Worm (Caenorhabditis elegans) whole organism, young adult: ENCODE results near the gene acly-2.
A peak's percentile ranks its signal among the peaks of the same experiment; 100 is the strongest.

Source experiments
- B0035.1 ChIP-seq: sonication (generic microtip); optimal IDR thresholded peaks from 2 replicates; lab custom pipeline; 2016; ENCODE audit warnings: missing genetic modification characterization, mild to moderate bottlenecking, missing compliant biosample characterization, missing genotype, missing genetic modification reagents
- F10E7.11 ChIP-seq: sonication (generic microtip); optimal IDR thresholded peaks from 2 replicates; lab custom pipeline; 2017; ENCODE audit warnings: mild to moderate bottlenecking, missing genetic modification characterization, moderate library complexity, missing compliant biosample characterization
- F23B12.7 ChIP-seq: sonication (generic microtip); optimal IDR thresholded peaks from 2 replicates; lab custom pipeline; 2017; ENCODE audit warnings: missing genetic modification characterization, mild to moderate bottlenecking, missing compliant biosample characterization, antibody characterized with exemption, moderate library complexity; ENCODE audit not compliant: insufficient read depth
- F33H1.4 ChIP-seq: fragments of 200-800 bp; sonication (Bioruptor generic); IDR thresholded peaks from 2 replicates; pipeline ENCODE4 v1.3.6; 2022; ENCODE audit warnings: missing genetic modification reagents, missing genetic modification characterization, missing compliant biosample characterization
- F37B4.10 ChIP-seq: fragments of 200-800 bp; sonication (Bioruptor generic); IDR thresholded peaks from 2 replicates; pipeline ENCODE4 v1.3.6; 2022; ENCODE audit warnings: missing genetic modification characterization, missing compliant biosample characterization
- F39B2.1 ChIP-seq: fragments of 200-800 bp; sonication (Bioruptor generic); IDR thresholded peaks from 2 replicates; pipeline ENCODE4 v1.3.6; 2022; ENCODE audit warnings: missing genetic modification reagents, missing genetic modification characterization, missing compliant biosample characterization
- F55B11.4 ChIP-seq: sonication (generic microtip); optimal IDR thresholded peaks from 2 replicates; lab custom pipeline; 2016; ENCODE audit warnings: missing compliant biosample characterization, missing genetic modification characterization, borderline replicate concordance; ENCODE audit not compliant: insufficient read depth
- K11D2.4 ChIP-seq: fragments of 200-800 bp; sonication (Bioruptor generic); IDR thresholded peaks from 2 replicates; pipeline ENCODE4 v1.3.6; 2022; ENCODE audit warnings: missing genetic modification reagents, missing genetic modification characterization, missing compliant biosample characterization
- T07F8.4 ChIP-seq: sonication (generic microtip); optimal IDR thresholded peaks from 2 replicates; lab custom pipeline; 2016; ENCODE audit warnings: mild to moderate bottlenecking, missing genetic modification characterization, moderate library complexity, missing compliant biosample characterization
- Y53F4B.3 ChIP-seq: fragments of 200-800 bp; sonication (Bioruptor generic); IDR thresholded peaks from 2 replicates; pipeline ENCODE4 v1.3.6; 2022; ENCODE audit warnings: missing genetic modification reagents, missing genetic modification characterization, missing compliant biosample characterization
- Y53G8AR.9 ChIP-seq: fragments of 200-800 bp; sonication (Bioruptor generic); conservative IDR thresholded peaks from 2 replicates; pipeline ENCODE4 v1.3.6; 2022; ENCODE audit warnings: missing genetic modification reagents, missing genetic modification characterization, missing compliant biosample characterization
- Y56A3A.18 ChIP-seq: fragments of 200-800 bp; sonication (Bioruptor generic); IDR thresholded peaks from 2 replicates; pipeline ENCODE4 v1.3.6; 2022; ENCODE audit warnings: missing genetic modification reagents, missing genetic modification characterization, missing compliant biosample characterization
- Y79H2A.3 ChIP-seq: fragments of 200-800 bp; sonication (Bioruptor generic); conservative IDR thresholded peaks from 2 replicates; pipeline ENCODE4 v1.3.6; 2022; ENCODE audit warnings: missing genetic modification reagents, missing genetic modification characterization, missing compliant biosample characterization
- ZK185.1 ChIP-seq: sonication (generic microtip); optimal IDR thresholded peaks from 2 replicates; lab custom pipeline; 2016; ENCODE audit warnings: mild to moderate bottlenecking, missing genetic modification characterization, missing compliant biosample characterization; ENCODE audit not compliant: poor library complexity, severe bottlenecking
- ama-1 ChIP-seq, 3 experiments: fragments of 150-350 bp in 1 of 3; sonication (generic microtip) in 2 of 3; optimal IDR thresholded peaks; 2 replicates each; lab custom pipeline; 2014 to 2018; ENCODE audit warnings: missing biosample characterization in 2 of 3, missing genetic modification characterization in 2 of 3, missing genetic modification reagents in 2 of 3
- aptf-2 ChIP-seq: fragments of 200-800 bp; sonication (Bioruptor generic); conservative IDR thresholded peaks from 2 replicates; pipeline ENCODE4 v1.3.6; 2022; ENCODE audit warnings: missing genetic modification reagents, missing genetic modification characterization, missing compliant biosample characterization
- aptf-3 ChIP-seq: fragments of 200-800 bp; sonication (Bioruptor generic); IDR thresholded peaks from 2 replicates; pipeline ENCODE4 v1.3.6; 2022; ENCODE audit warnings: missing genetic modification characterization, missing compliant biosample characterization
- athp-1 ChIP-seq: sonication (generic microtip); optimal IDR thresholded peaks from 2 replicates; lab custom pipeline; 2017; ENCODE audit warnings: mild to moderate bottlenecking, missing genetic modification characterization, missing compliant biosample characterization
- attf-3 ChIP-seq: fragments of 200-800 bp; sonication (Bioruptor generic); conservative IDR thresholded peaks from 2 replicates; pipeline ENCODE4 v1.3.6; 2022; ENCODE audit warnings: missing genetic modification reagents, missing genetic modification characterization, missing compliant biosample characterization
- attf-5 ChIP-seq: fragments of 200-800 bp; sonication (Bioruptor generic); optimal IDR thresholded peaks from 2 replicates; lab custom pipeline; 2018; ENCODE audit warnings: mild to moderate bottlenecking, missing genetic modification characterization, missing compliant biosample characterization
- bed-2 ChIP-seq: fragments of 200-800 bp; sonication (Bioruptor generic); IDR thresholded peaks from 2 replicates; pipeline ENCODE4 v1.3.6; 2022; ENCODE audit warnings: missing genetic modification reagents, missing genetic modification characterization, missing compliant biosample characterization
- cebp-1 ChIP-seq, 2 experiments: fragments of 200-800 bp in 1 of 2; sonication (Bioruptor generic) in 1 of 2; sonication (generic microtip) in 1 of 2; IDR thresholded peaks in 1 of 2; optimal IDR thresholded peaks in 1 of 2; 2 replicates each; pipeline versions ENCODE4 v1.3.6 to Lab custom; 2017 to 2022; ENCODE audit warnings: missing compliant biosample characterization in 2 of 2, missing genetic modification characterization in 2 of 2, mild to moderate bottlenecking in 1 of 2, missing genetic modification reagents in 1 of 2, moderate library complexity in 1 of 2
- cebp-2 ChIP-seq: fragments of 200-800 bp; sonication (Bioruptor generic); IDR thresholded peaks from 2 replicates; pipeline ENCODE4 v1.3.6; 2022; ENCODE audit warnings: missing genetic modification characterization, missing compliant biosample characterization
- ceh-100 ChIP-seq: fragments of 200-800 bp; sonication (Bioruptor generic); IDR thresholded peaks from 2 replicates; pipeline ENCODE4 v1.3.6; 2022; ENCODE audit warnings: missing genetic modification reagents, missing genetic modification characterization, missing compliant biosample characterization
- chd-7 ChIP-seq: sonication (generic microtip); optimal IDR thresholded peaks from 2 replicates; lab custom pipeline; 2016; ENCODE audit warnings: mild to moderate bottlenecking, missing genetic modification characterization, moderate library complexity, missing compliant biosample characterization
- dpff-1 ChIP-seq: sonication (generic microtip); optimal IDR thresholded peaks from 2 replicates; lab custom pipeline; 2017; ENCODE audit warnings: mild to moderate bottlenecking, missing genetic modification characterization, missing compliant biosample characterization
- egl-44 ChIP-seq: fragments of 200-800 bp; sonication (Bioruptor generic); IDR thresholded peaks from 2 replicates; pipeline ENCODE4 v1.3.6; 2022; ENCODE audit warnings: missing genetic modification reagents, missing genetic modification characterization, missing compliant biosample characterization
- ets-4 ChIP-seq: fragments of 200-800 bp; sonication (Bioruptor generic); optimal IDR thresholded peaks from 2 replicates; lab custom pipeline; 2018; ENCODE audit warnings: mild to moderate bottlenecking, missing genetic modification characterization, missing compliant biosample characterization
- hlh-26 ChIP-seq: fragments of 200-800 bp; sonication (Bioruptor generic); conservative IDR thresholded peaks from 2 replicates; pipeline ENCODE4 v1.3.6; 2022; ENCODE audit warnings: missing genetic modification reagents, missing genetic modification characterization, missing compliant biosample characterization
- hrde-1 ChIP-seq: sonication (generic microtip); optimal IDR thresholded peaks from 2 replicates; lab custom pipeline; 2016; ENCODE audit warnings: missing genetic modification characterization, mild to moderate bottlenecking, missing compliant biosample characterization, moderate library complexity, missing genotype, missing genetic modification reagents, borderline replicate concordance
- lag-1 ChIP-seq: fragments of 200-800 bp; sonication (Bioruptor generic); IDR thresholded peaks from 2 replicates; pipeline ENCODE4 v1.3.6; 2022; ENCODE audit warnings: missing genetic modification reagents, missing genetic modification characterization, missing compliant biosample characterization
- madf-8 ChIP-seq: fragments of 200-800 bp; sonication (Bioruptor generic); conservative IDR thresholded peaks from 2 replicates; pipeline ENCODE4 v1.3.6; 2022; ENCODE audit warnings: missing genetic modification reagents, missing genetic modification characterization, missing compliant biosample characterization
- mel-28 ChIP-seq: sonication (generic microtip); optimal IDR thresholded peaks from 2 replicates; lab custom pipeline; 2016; ENCODE audit warnings: borderline replicate concordance, mild to moderate bottlenecking, missing genetic modification characterization, missing compliant biosample characterization
- nfya-1 ChIP-seq: sonication (generic microtip); optimal IDR thresholded peaks from 2 replicates; lab custom pipeline; 2017; ENCODE audit warnings: antibody characterized with exemption, missing compliant biosample characterization, missing genetic modification characterization, borderline replicate concordance; ENCODE audit not compliant: insufficient read depth
- nhr-27 ChIP-seq: fragments of 200-800 bp; sonication (Bioruptor generic); optimal IDR thresholded peaks from 2 replicates; lab custom pipeline; 2018; ENCODE audit warnings: mild to moderate bottlenecking, missing genetic modification characterization, moderate library complexity, missing compliant biosample characterization
- pbrm-1 ChIP-seq: fragments of 200-800 bp; sonication (Bioruptor generic); IDR thresholded peaks from 2 replicates; pipeline ENCODE4 v1.3.6; 2022; ENCODE audit warnings: missing genetic modification reagents, missing genetic modification characterization, missing compliant biosample characterization
- snpc-1.1 ChIP-seq: sonication (generic microtip); optimal IDR thresholded peaks from 2 replicates; lab custom pipeline; 2017; ENCODE audit warnings: missing genetic modification characterization, mild to moderate bottlenecking, missing compliant biosample characterization, antibody characterized with exemption, moderate library complexity, missing genotype, missing genetic modification reagents; ENCODE audit not compliant: insufficient read depth
- snpc-1.3 ChIP-seq: sonication (generic microtip); optimal IDR thresholded peaks from 2 replicates; lab custom pipeline; 2017; ENCODE audit warnings: missing genetic modification characterization, mild to moderate bottlenecking, missing compliant biosample characterization, antibody characterized with exemption, moderate library complexity, missing genotype, missing genetic modification reagents; ENCODE audit not compliant: insufficient read depth
- snpc-4 ChIP-seq, 5 experiments: fragments of 150-350 bp in 1 of 5; sonication (generic microtip) in 4 of 5; optimal IDR thresholded peaks; 2 replicates each; lab custom pipeline; 2014 to 2018; ENCODE audit warnings: missing genetic modification characterization in 5 of 5, missing biosample characterization in 3 of 5, antibody characterized with exemption in 2 of 5, mild to moderate bottlenecking in 2 of 5, missing compliant biosample characterization in 2 of 5, missing genotype in 2 of 5, moderate library complexity in 2 of 5, missing genetic modification reagents in 1 of 5
- somi-1 ChIP-seq: fragments of 200-800 bp; sonication (Bioruptor generic); optimal IDR thresholded peaks from 2 replicates; lab custom pipeline; 2018; ENCODE audit warnings: mild to moderate bottlenecking, missing genetic modification characterization, missing compliant biosample characterization
- tbp1 ChIP-seq: fragments of 200-800 bp; sonication (Bioruptor generic); optimal IDR thresholded peaks from 2 replicates; lab custom pipeline; 2018; ENCODE audit warnings: mild to moderate bottlenecking, missing genetic modification characterization, missing compliant biosample characterization
- unc-130 ChIP-seq: sonication (generic microtip); optimal IDR thresholded peaks from 2 replicates; lab custom pipeline; 2016; ENCODE audit warnings: missing genetic modification reagents, missing genetic modification characterization, missing compliant biosample characterization
- unc-62 ChIP-seq: fragments of 150-350 bp; optimal IDR thresholded peaks from 2 replicates; lab custom pipeline; 2014; ENCODE audit warnings: missing biosample characterization, missing genetic modification reagents, missing genetic modification characterization
- xnd-1 ChIP-seq: sonication (generic microtip); optimal IDR thresholded peaks from 2 replicates; lab custom pipeline; 2016; ENCODE audit warnings: missing genotype, missing genetic modification reagents, missing genetic modification characterization, missing compliant biosample characterization
- ztf-18 ChIP-seq: sonication (generic microtip); optimal IDR thresholded peaks from 2 replicates; lab custom pipeline; 2016; ENCODE audit warnings: missing genotype, mild to moderate bottlenecking, missing genetic modification characterization, missing compliant biosample characterization
- ztf-3 ChIP-seq: fragments of 200-800 bp; sonication (Bioruptor generic); optimal IDR thresholded peaks from 2 replicates; lab custom pipeline; 2018; ENCODE audit warnings: mild to moderate bottlenecking, missing genetic modification characterization, missing compliant biosample characterization

acly-2 gene

DNA sequence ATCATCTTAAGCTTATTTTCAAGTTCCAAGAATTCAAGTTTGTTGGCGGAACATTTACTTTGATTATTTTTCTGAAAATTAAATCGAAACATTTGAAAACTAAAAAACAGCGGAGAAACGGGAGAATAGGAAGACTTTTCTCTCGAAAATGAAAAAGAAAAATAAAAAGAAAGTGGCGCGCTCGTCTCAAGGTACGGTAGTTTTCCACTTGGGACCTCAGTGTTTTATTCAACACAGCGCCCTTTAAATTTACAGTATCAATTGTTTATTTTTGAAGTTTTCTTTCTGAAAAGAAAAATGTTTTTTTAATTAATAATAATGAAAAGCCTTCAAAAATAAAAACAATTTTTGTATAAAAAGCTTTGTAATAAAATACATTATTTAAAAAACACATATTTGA, 15.2 kb downstream of the acly-2 start (continued):
- TF ChIP-seq F23B12.7 = no peak
- no peak for TF ChIP-seq F39B2.1 (GFP tag; lab: Robert Waterston, UW)
- no peak for TF ChIP-seq unc-62 (GFP tag; lab: Kevin White, UChicago)
- peak; percentile 39; the same call in 1 of the 2 replicates for TF ChIP-seq Y53G8AR.9 (GFP tag; lab: Robert Waterston, UW)
- no peak for TF ChIP-seq tbp1 (GFP tag; lab: Kevin White, UChicago)
- no peak for TF ChIP-seq ZK185.1 (tag; lab: Kevin White, UChicago)
- no peak for TF ChIP-seq mel-28 (tag; lab: Kevin White, UChicago)
- no peak for TF ChIP-seq lag-1 (GFP tag; lab: Robert Waterston, UW)
- no peak for TF ChIP-seq ztf-3 (GFP tag; lab: Kevin White, UChicago)
- TF ChIP-seq pbrm-1 (GFP tag; lab: Robert Waterston, UW) = peak; percentile 32; the same call in 1 of the 2 replicates
- no peak for TF ChIP-seq F10E7.11 (tag; lab: Kevin White, UChicago)
- TF ChIP-seq snpc-4 (GFP tag; optimal IDR thresholded peaks at IDR 0.05; lab: Kevin White, UChicago) = peak; percentile 9
- TF ChIP-seq snpc-4 (tag; optimal IDR thresholded peaks at IDR 0.05; lab: Kevin White, UChicago) = no peak
- TF ChIP-seq aptf-3 (GFP tag; lab: Robert Waterston, UW) = no peak
- no peak for TF ChIP-seq nfya-1
- TF ChIP-seq egl-44 (GFP tag; lab: Robert Waterston, UW) = no peak
- no peak for TF ChIP-seq nhr-27 (tag; lab: Kevin White, UChicago)
- TF ChIP-seq F37B4.10 (GFP tag; lab: Robert Waterston, UW) = no peak
- no peak for TF ChIP-seq ceh-100 (GFP tag; lab: Robert Waterston, UW)
- no peak for TF ChIP-seq B0035.1 (tag; lab: Kevin White, UChicago)
- TF ChIP-seq K11D2.4 (GFP tag; lab: Robert Waterston, UW) = no peak
- no peak for TF ChIP-seq Y79H2A.3 (GFP tag; lab: Robert Waterston, UW)
- no peak for TF ChIP-seq ama-1 (optimal IDR thresholded peaks at IDR 0.05; lab: Kevin White, UChicago)
- TF ChIP-seq ama-1 (GFP tag; optimal IDR thresholded peaks at IDR 0.05; lab: Kevin White, UChicago) = no peak
- TF ChIP-seq hrde-1 (tag; lab: Kevin White, UChicago) = no peak
- TF ChIP-seq ets-4 (GFP tag; lab: Kevin White, UChicago) = no peak
- no peak for TF ChIP-seq Y53F4B.3
- TF ChIP-seq dpff-1 = no peak
- TF ChIP-seq attf-3 = peak; percentile 63
- TF ChIP-seq hlh-26 (GFP tag; lab: Robert Waterston, UW) = no peak
- TF ChIP-seq cebp-1 (GFP tag; IDR thresholded peaks at IDR 0.05; lab: Robert Waterston, UW) = no peak
- no peak for TF ChIP-seq cebp-1 (tag; optimal IDR thresholded peaks at IDR 0.05; lab: Kevin White, UChicago)
- no peak for TF ChIP-seq F55B11.4
- TF ChIP-seq unc-130 (GFP tag; lab: Kevin White, UChicago) = peak; percentile 61
- TF ChIP-seq madf-8 (GFP tag; lab: Robert Waterston, UW) = peak; percentile 84
- no peak for TF ChIP-seq snpc-1.1
- no peak for TF ChIP-seq cebp-2 (GFP tag; lab: Robert Waterston, UW)
- no peak for TF ChIP-seq aptf-2
- no peak for TF ChIP-seq chd-7 (tag; lab: Kevin White, UChicago)
- TF ChIP-seq attf-5 (GFP tag; lab: Kevin White, UChicago) = no peak
- no peak for TF ChIP-seq athp-1 (tag; lab: Kevin White, UChicago)
- TF ChIP-seq somi-1 (GFP tag; lab: Kevin White, UChicago) = no peak
- no peak for TF ChIP-seq ztf-18
- TF ChIP-seq xnd-1 (tag; lab: Kevin White, UChicago) = peak; percentile 85
- TF ChIP-seq snpc-1.3 (tag; lab: Kevin White, UChicago) = no peak
- no peak for TF ChIP-seq T07F8.4 (tag; lab: Kevin White, UChicago)
- TF ChIP-seq bed-2 (GFP tag; lab: Robert Waterston, UW) = no peak
- TF ChIP-seq F33H1.4 = peak; percentile 95
- TF ChIP-seq Y56A3A.18 (GFP tag; lab: Robert Waterston, UW) = no peak
